Worm (Caenorhabditis elegans): ENCODE results near the gene F08G2.8.
"Not testable (repeated sequence)": the region's sequence is repeated elsewhere in the genome, so short reads cannot be mapped to it uniquely, and the experiment has no call there.

The F08G2.8 gene

ce11 chrII:13834380-13835194, 17.5 kb upstream of the F08G2.8 start (continued):
- peak; percentile 87 for TF ChIP-seq nhr-11 (tag; optimal IDR thresholded peaks at IDR 0.05)
- TF ChIP-seq lim-7 (GFP tag; IDR thresholded peaks at IDR 0.05): peak; percentile 77
- TF ChIP-seq nhr-237 (tag; optimal IDR thresholded peaks at IDR 0.05): no peak
- peak; percentile 56; the same call in 1 of the 2 replicates for TF ChIP-seq mxl-2 (GFP tag; conservative IDR thresholded peaks at IDR 0.05)
- TF ChIP-seq spr-1 (tag; optimal IDR thresholded peaks at IDR 0.05): peak; percentile 79
- peak; percentile 89 for TF ChIP-seq spr-3 (GFP tag; optimal IDR thresholded peaks at IDR 0.05)
- peak; percentile 38 to 93 for TF ChIP-seq lsy-2 (tag; optimal IDR thresholded peaks at IDR 0.05)
- TF ChIP-seq lir-3 (tag; optimal IDR thresholded peaks at IDR 0.05): peak; percentile 67
- peak; percentile 66 for TF ChIP-seq ama-1 (optimal IDR thresholded peaks at IDR 0.05)
- TF ChIP-seq daf-12 (tag; optimal IDR thresholded peaks at IDR 0.05): no peak
- peak; percentile 73; the same call in 1 of the 2 replicates for TF ChIP-seq zip-11 (GFP tag; IDR thresholded peaks at IDR 0.05)
- peak; percentile 82 for TF ChIP-seq dpl-1 (GFP tag; optimal IDR thresholded peaks at IDR 0.05)
- peak; percentile 55; the same call in 1 of the 2 replicates for TF ChIP-seq Y48G9A.11 (GFP tag; IDR thresholded peaks at IDR 0.05)
- no peak for TF ChIP-seq nhr-10 (tag; optimal IDR thresholded peaks at IDR 0.05)
- TF ChIP-seq madf-9 (GFP tag; conservative IDR thresholded peaks at IDR 0.05): peak; percentile 89
- TF ChIP-seq lin-39 (tag; optimal IDR thresholded peaks at IDR 0.05): no peak
- TF ChIP-seq saeg-2 (GFP tag; IDR thresholded peaks at IDR 0.05): peak; percentile 70; the same call in 1 of the 2 replicates
- TF ChIP-seq attf-4 (tag; optimal IDR thresholded peaks at IDR 0.05): no peak
- peak; percentile 24 for TF ChIP-seq mxl-3 (GFP tag; optimal IDR thresholded peaks at IDR 0.05)
- TF ChIP-seq zfp-2 (tag; optimal IDR thresholded peaks at IDR 0.05): peak; percentile 66
- peak; percentile 93 for TF ChIP-seq mep-1 (tag; optimal IDR thresholded peaks at IDR 0.05)
- TF ChIP-seq ceh-20 (GFP tag; IDR thresholded peaks at IDR 0.05): peak; percentile 91
- peak; percentile 92 for TF ChIP-seq lin-38 (GFP tag; IDR thresholded peaks at IDR 0.05)
- TF ChIP-seq unc-130 (GFP tag; optimal IDR thresholded peaks at IDR 0.05): peak; percentile 20
- no peak for TF ChIP-seq skn-1 (tag; optimal IDR thresholded peaks at IDR 0.05)
- peak; percentile 94 for TF ChIP-seq nhr-77 (tag; optimal IDR thresholded peaks at IDR 0.05)

ce11 chrII:13835724-13836307, 16.3 kb upstream of the F08G2.8 start, which contains the start of gene ins-37:
TSS of gene ins-37 (minus strand) at chrII:13836107.
- TF ChIP-seq lin-38 (GFP tag; IDR thresholded peaks at IDR 0.05) (peak; percentile 50; the same call in 1 of the 2 replicates), F49E8.2 (tag; optimal IDR thresholded peaks at IDR 0.05; ENCODE audit: borderline replicate concordance) (peak; percentile 29), daf-16 (tag; optimal IDR thresholded peaks at IDR 0.05) (peak; percentile 19), lin-13 (GFP tag; optimal IDR thresholded peaks at IDR 0.05) (peak; percentile 28), ctbp-1 (GFP tag; IDR thresholded peaks at IDR 0.05) (0 out of 2 replicates have a peak, but pooled peaks have one; percentile 16), dve-1 (tag; optimal IDR thresholded peaks at IDR 0.05; ENCODE audit: insufficient read depth) (peak; percentile 42), aha-1 (tag) (peak; percentile 4), T26A8.4 (GFP tag; IDR thresholded peaks at IDR 0.05) (0 out of 2 replicates have a peak, but pooled peaks have one; percentile 30)
- not testable (repeated sequence) for TF ChIP-seq daf-16 (GFP tag; optimal IDR thresholded peaks at IDR 0.05)

- TF ChIP-seq nhr-42 (GFP tag; IDR thresholded peaks at IDR 0.05) (0 out of 2 replicates have a peak, but pooled peaks have one; percentile 28), F44E2.7 (GFP tag; IDR thresholded peaks at IDR 0.05) (peak; percentile 47; the same call in 1 of the 2 replicates), set-16 (GFP tag; IDR thresholded peaks at IDR 0.05) (peak; percentile 79), zfp-2 (tag; optimal IDR thresholded peaks at IDR 0.05) (no peak)
These were observed 13.7 kb upstream of the F08G2.8 start for ce11 chrII:13838403-13838802.

Data from whole organism, L4 larva.